Fruit fly (Drosophila melanogaster) whole organism, embryonic: Measurements from ENCODE around the gene Rbp4.

Source experiments
- ATbp ChIP-seq: fragments of 200-800 bp; sonication (Bioruptor generic); optimal IDR thresholded peaks from 2 replicates; lab custom pipeline; 2017; ENCODE audit warnings: missing biosample characterization, mild to moderate bottlenecking, missing genetic modification characterization, missing genetic modification reagents
- Atf3 ChIP-seq: fragments of 200-800 bp; sonication (Bioruptor generic); optimal IDR thresholded peaks from 3 replicates; lab custom pipeline; 2016; ENCODE audit warnings: missing biosample characterization, missing genetic modification characterization
- CG11504 ChIP-seq: fragments of 200-800 bp; sonication (Bioruptor generic); optimal IDR thresholded peaks from 3 replicates; lab custom pipeline; 2019; ENCODE audit warnings: missing biosample characterization, mild to moderate bottlenecking, missing genetic modification characterization, moderate library complexity
- CG12219 ChIP-seq: fragments of 200-800 bp; sonication (Bioruptor generic); optimal IDR thresholded peaks from 3 replicates; lab custom pipeline; 2018; ENCODE audit warnings: missing biosample characterization, mild to moderate bottlenecking, missing genetic modification characterization
- CG12391 ChIP-seq: fragments of 200-800 bp; sonication (Bioruptor generic); optimal IDR thresholded peaks from 3 replicates; lab custom pipeline; 2018; ENCODE audit warnings: missing biosample characterization, mild to moderate bottlenecking, missing genetic modification characterization, moderate library complexity
- CG12659 ChIP-seq: fragments of 200-800 bp; sonication (Bioruptor generic); optimal IDR thresholded peaks from 3 replicates; lab custom pipeline; 2017; ENCODE audit warnings: mild to moderate bottlenecking, missing biosample characterization, missing genetic modification reagents, missing genetic modification characterization
- CG15269 ChIP-seq: fragments of 200-800 bp; sonication (Bioruptor generic); optimal IDR thresholded peaks from 2 replicates; lab custom pipeline; 2018; ENCODE audit warnings: missing biosample characterization, mild to moderate bottlenecking, missing genetic modification characterization, moderate library complexity
- CG15601 ChIP-seq: fragments of 200-800 bp; sonication (Bioruptor generic); optimal IDR thresholded peaks from 3 replicates; lab custom pipeline; 2019; ENCODE audit warnings: missing biosample characterization, mild to moderate bottlenecking, missing genetic modification characterization, moderate library complexity
- CG1832 ChIP-seq: fragments of 200-800 bp; sonication (Bioruptor generic); optimal IDR thresholded peaks from 2 replicates; lab custom pipeline; 2017; ENCODE audit warnings: missing biosample characterization, mild to moderate bottlenecking, missing genetic modification characterization, inconsistent platforms
- CG18476 ChIP-seq: fragments of 200-800 bp; sonication (Bioruptor generic); optimal IDR thresholded peaks from 2 replicates; lab custom pipeline; 2016; ENCODE audit warnings: missing biosample characterization, mild to moderate bottlenecking, missing genetic modification characterization
- CG2202 ChIP-seq: fragments of 200-800 bp; sonication (Bioruptor generic); optimal IDR thresholded peaks from 2 replicates; lab custom pipeline; 2018; ENCODE audit warnings: missing biosample characterization, mild to moderate bottlenecking, missing genetic modification characterization
- CG3163 ChIP-seq: fragments of 200-800 bp; sonication (Bioruptor generic); optimal IDR thresholded peaks from 3 replicates; lab custom pipeline; 2016; ENCODE audit warnings: missing biosample characterization, missing genetic modification characterization
- CG3838 ChIP-seq: fragments of 200-800 bp; sonication (Bioruptor generic); optimal IDR thresholded peaks from 3 replicates; lab custom pipeline; 2016; ENCODE audit warnings: missing biosample characterization, missing genetic modification characterization
- CG3847 ChIP-seq: fragments of 200-800 bp; sonication (Bioruptor generic); IDR thresholded peaks from 2 replicates; pipeline ENCODE4 v1.3.6; 2022; ENCODE audit warnings: missing biosample characterization, missing genetic modification characterization
- CG43689 ChIP-seq: fragments of 200-800 bp; sonication (Bioruptor generic); IDR thresholded peaks from 2 replicates; pipeline ENCODE4 v1.3.6; 2022; ENCODE audit warnings: missing biosample characterization, missing genetic modification characterization
- CG4424 ChIP-seq: fragments of 200-800 bp; sonication (Bioruptor generic); optimal IDR thresholded peaks from 3 replicates; lab custom pipeline; 2016; ENCODE audit warnings: missing biosample characterization, missing genetic modification characterization
- CG6689 ChIP-seq: fragments of 200-800 bp; sonication (Bioruptor generic); IDR thresholded peaks from 2 replicates; pipeline ENCODE4 v1.3.6; 2022; ENCODE audit warnings: missing biosample characterization, missing genetic modification characterization
- CG7786 ChIP-seq: fragments of 200-800 bp; sonication (Bioruptor generic); optimal IDR thresholded peaks from 2 replicates; lab custom pipeline; 2016; ENCODE audit warnings: missing biosample characterization, missing genetic modification characterization
- CG9797 ChIP-seq: fragments of 200-800 bp; sonication (Bioruptor generic); optimal IDR thresholded peaks from 3 replicates; lab custom pipeline; 2018; ENCODE audit warnings: missing biosample characterization, mild to moderate bottlenecking, missing genetic modification characterization
- Camta ChIP-seq: fragments of 200-800 bp; sonication (Bioruptor generic); optimal IDR thresholded peaks from 2 replicates; lab custom pipeline; 2016; ENCODE audit warnings: missing biosample characterization, missing genetic modification characterization
- CkIIα-i1 ChIP-seq: fragments of 200-800 bp; sonication (Bioruptor generic); IDR thresholded peaks from 2 replicates; pipeline ENCODE4 v1.3.6; 2022; ENCODE audit warnings: missing biosample characterization, missing genetic modification characterization
- Dfd ChIP-seq, 2 experiments: fragments of >200 bp; optimal IDR thresholded peaks; 2 replicates each; lab custom pipeline; 2017; ENCODE audit warnings: missing biosample characterization in 2 of 2, missing genetic modification characterization in 2 of 2
- Dip3 ChIP-seq: fragments of 200-800 bp; sonication (Bioruptor generic); optimal IDR thresholded peaks from 3 replicates; lab custom pipeline; 2016; ENCODE audit warnings: missing biosample characterization, missing genetic modification characterization
- Dll ChIP-seq: fragments of 200-800 bp; sonication (Bioruptor generic); IDR thresholded peaks from 4 replicates; pipeline ENCODE4 v1.3.6; 2022; ENCODE audit warnings: missing biosample characterization, missing genetic modification characterization; ENCODE audit not compliant: partially characterized antibody
- Fer2 ChIP-seq: fragments of 200-800 bp; sonication (Bioruptor generic); optimal IDR thresholded peaks from 2 replicates; lab custom pipeline; 2018; ENCODE audit warnings: missing biosample characterization, mild to moderate bottlenecking, missing genetic modification characterization, moderate library complexity
- Fer3 ChIP-seq: fragments of 200-800 bp; sonication (Bioruptor generic); optimal IDR thresholded peaks from 2 replicates; lab custom pipeline; 2018; ENCODE audit warnings: missing biosample characterization, mild to moderate bottlenecking, missing genetic modification characterization, moderate library complexity
- HLH54F ChIP-seq: fragments of 200-800 bp; sonication (Bioruptor generic); optimal IDR thresholded peaks from 3 replicates; lab custom pipeline; 2016; ENCODE audit warnings: missing biosample characterization, missing genetic modification characterization
- Mrtf ChIP-seq: fragments of 200-800 bp; sonication (Bioruptor generic); IDR thresholded peaks from 3 replicates; pipeline ENCODE4 v1.3.6; 2022; ENCODE audit warnings: missing biosample characterization, missing genetic modification characterization
- NK7.1 ChIP-seq: fragments of 200-800 bp; sonication (Bioruptor generic); optimal IDR thresholded peaks from 3 replicates; lab custom pipeline; 2016; ENCODE audit warnings: missing biosample characterization, missing genetic modification characterization
- Nf-YC ChIP-seq: fragments of 200-800 bp; optimal IDR thresholded peaks from 3 replicates; lab custom pipeline; 2019; ENCODE audit warnings: missing biosample characterization, mild to moderate bottlenecking, missing genetic modification characterization, moderate library complexity
- Ptx1 ChIP-seq: fragments of 200-800 bp; sonication (Bioruptor generic); IDR thresholded peaks from 2 replicates; pipeline ENCODE4 v1.3.6; 2022; ENCODE audit warnings: missing biosample characterization, missing genetic modification characterization
- ato ChIP-seq: fragments of 200-800 bp; sonication (Bioruptor generic); IDR thresholded peaks from 2 replicates; pipeline ENCODE4 v1.3.6; 2022; ENCODE audit warnings: missing biosample characterization, missing genetic modification characterization; ENCODE audit not compliant: partially characterized antibody
- crol ChIP-seq: fragments of 200-800 bp; sonication (Bioruptor generic); IDR thresholded peaks from 2 replicates; pipeline ENCODE4 v1.3.6; 2022; ENCODE audit warnings: missing biosample characterization, missing genetic modification characterization
- cwo ChIP-seq: fragments of 200-800 bp; sonication (Bioruptor generic); optimal IDR thresholded peaks from 3 replicates; lab custom pipeline; 2017; ENCODE audit warnings: missing biosample characterization, missing genetic modification characterization, mild to moderate bottlenecking, moderate library complexity, missing genetic modification reagents
- dan ChIP-seq: fragments of 200-800 bp; sonication (Bioruptor generic); IDR thresholded peaks from 2 replicates; pipeline ENCODE4 v1.3.6; 2022; ENCODE audit warnings: missing biosample characterization, missing genetic modification characterization
- dm ChIP-seq: fragments of 200-800 bp; sonication (Bioruptor generic); optimal IDR thresholded peaks from 3 replicates; lab custom pipeline; 2016; ENCODE audit warnings: missing biosample characterization, missing genetic modification characterization
- dpn ChIP-seq, 2 experiments: fragments of 200-800 bp; sonication (Bioruptor generic); optimal IDR thresholded peaks; 3 replicates each; lab custom pipeline; 2016; ENCODE audit warnings: missing biosample characterization in 2 of 2, missing genetic modification characterization in 2 of 2
- exex ChIP-seq: fragments of 200-800 bp; sonication (Bioruptor generic); optimal IDR thresholded peaks from 4 replicates; lab custom pipeline; 2018; ENCODE audit warnings: missing biosample characterization, mild to moderate bottlenecking, missing genetic modification characterization, moderate library complexity
- jing ChIP-seq: fragments of 200-800 bp; sonication (Bioruptor generic); optimal IDR thresholded peaks from 2 replicates; lab custom pipeline; 2018; ENCODE audit warnings: missing biosample characterization, mild to moderate bottlenecking, missing genetic modification characterization
- knrl ChIP-seq: fragments of 200-800 bp; sonication (Bioruptor generic); IDR thresholded peaks from 3 replicates; pipeline ENCODE4 v1.3.6; 2022; ENCODE audit warnings: missing biosample characterization, missing genetic modification characterization; ENCODE audit not compliant: partially characterized antibody
- lov ChIP-seq, 2 experiments: fragments of 200-800 bp in 1 of 2; fragments of >200 bp in 1 of 2; sonication (Bioruptor generic) in 1 of 2; IDR thresholded peaks in 1 of 2; optimal IDR thresholded peaks in 1 of 2; 2 replicates in 1 of 2; 3 replicates in 1 of 2; pipeline versions ENCODE4 v1.3.6 to Lab custom; 2017 to 2022; ENCODE audit warnings: missing biosample characterization in 1 of 2, missing genetic modification characterization in 1 of 2
- pzg ChIP-seq: fragments of 200-800 bp; sonication (Bioruptor generic); optimal IDR thresholded peaks from 3 replicates; lab custom pipeline; 2018; ENCODE audit warnings: missing biosample characterization, mild to moderate bottlenecking, missing genetic modification characterization, moderate library complexity
- shn ChIP-seq: fragments of 200-800 bp; sonication (Bioruptor generic); optimal IDR thresholded peaks from 3 replicates; lab custom pipeline; 2016; ENCODE audit warnings: missing biosample characterization, missing genetic modification characterization
- slbo ChIP-seq: fragments of 200-800 bp; sonication (Bioruptor generic); IDR thresholded peaks from 2 replicates; pipeline ENCODE4 v1.3.6; 2022; ENCODE audit warnings: missing biosample characterization, missing genetic modification characterization
- sob ChIP-seq: fragments of 200-800 bp; sonication (Bioruptor generic); IDR thresholded peaks from 2 replicates; pipeline ENCODE4 v1.3.6; 2022; ENCODE audit warnings: missing biosample characterization, missing genetic modification characterization
- ssp ChIP-seq: fragments of 200-800 bp; sonication (Bioruptor generic); IDR thresholded peaks from 2 replicates; pipeline ENCODE4 v1.3.6; 2022; ENCODE audit warnings: missing biosample characterization, missing genetic modification characterization
- tgo ChIP-seq: fragments of 200-800 bp; sonication (Bioruptor generic); IDR thresholded peaks from 3 replicates; pipeline ENCODE4 v1.3.6; 2022; ENCODE audit warnings: missing biosample characterization, missing genetic modification characterization
- tna ChIP-seq: fragments of 200-800 bp; sonication (Bioruptor generic); IDR thresholded peaks from 2 replicates; pipeline ENCODE4 v1.3.6; 2022; ENCODE audit warnings: missing biosample characterization, missing genetic modification characterization; ENCODE audit not compliant: partially characterized antibody
- trem ChIP-seq: fragments of 200-800 bp; optimal IDR thresholded peaks from 3 replicates; lab custom pipeline; 2019; ENCODE audit warnings: missing biosample characterization, mild to moderate bottlenecking, missing genetic modification characterization, moderate library complexity
- unc-4 ChIP-seq: fragments of 200-800 bp; sonication (Bioruptor generic); IDR thresholded peaks from 2 replicates; pipeline ENCODE4 v1.3.6; 2022; ENCODE audit warnings: missing biosample characterization, missing genetic modification characterization; ENCODE audit not compliant: partially characterized antibody

Rbp4 gene

dm6 chr3R:13645874-13646370, 10.3 kb downstream of the Rbp4 start, which contains the start of gene sqd (continued):
- TF ChIP-seq CG11504 (tag; lab: Kevin White, UChicago): peak; percentile 41
- TF ChIP-seq tgo (GFP tag; lab: Robert Waterston, UW): no peak
- peak; percentile 68 for TF ChIP-seq CG9797 (GFP tag; lab: Kevin White, UChicago)
- peak; percentile 63 for TF ChIP-seq trem (tag; lab: Kevin White, UChicago)
- no peak for TF ChIP-seq cwo
- no peak for TF ChIP-seq Mrtf (GFP tag; lab: Robert Waterston, UW)
- peak; percentile 43 for TF ChIP-seq Fer2
- TF ChIP-seq CG1832 (GFP tag; lab: Kevin White, UChicago): no peak
- TF ChIP-seq HLH54F (GFP tag; lab: Kevin White, UChicago): peak; percentile 32
- TF ChIP-seq dm: peak; percentile 43
- no peak for TF ChIP-seq CG3163 (GFP tag; lab: Kevin White, UChicago)
- TF ChIP-seq slbo (GFP tag; lab: Robert Waterston, UW): no peak; the same call in none of the 2 replicates
- TF ChIP-seq NK7.1: peak; percentile 5
- TF ChIP-seq unc-4 (GFP tag; lab: Robert Waterston, UW): no peak
- TF ChIP-seq CG15601 (tag; lab: Kevin White, UChicago): no peak
- no peak for TF ChIP-seq CG3838 (GFP tag; lab: Kevin White, UChicago)
- TF ChIP-seq pzg (GFP tag; lab: Kevin White, UChicago): peak; percentile 58
- TF ChIP-seq Camta (GFP tag; lab: Kevin White, UChicago): peak; percentile 48
- TF ChIP-seq Fer3 (tag; lab: Kevin White, UChicago): peak; percentile 56
- 0 out of 2 replicates have a peak, but pooled peaks have one; percentile 28 for TF ChIP-seq sob
- TF ChIP-seq ATbp (GFP tag; lab: Kevin White, UChicago): no peak
- TF ChIP-seq CG6689 (GFP tag; lab: Robert Waterston, UW): peak; percentile 39
- TF ChIP-seq dan (GFP tag; lab: Robert Waterston, UW): no peak
- no peak for TF ChIP-seq tna
- TF ChIP-seq CG18476 (GFP tag; lab: Kevin White, UChicago): peak; percentile 6
- peak; percentile 38 for TF ChIP-seq CG15269 (tag; lab: Kevin White, UChicago)
- peak; percentile 40 for TF ChIP-seq Dip3 (GFP tag; lab: Kevin White, UChicago)
- no peak for TF ChIP-seq ato
- no peak for TF ChIP-seq CG43689
- no peak for TF ChIP-seq knrl
- no peak for TF ChIP-seq lov (optimal IDR thresholded peaks at IDR 0.05; lab: Kevin White, UChicago)
- TF ChIP-seq lov (GFP tag; IDR thresholded peaks at IDR 0.05; lab: Robert Waterston, UW): no peak
- TF ChIP-seq CG4424 (GFP tag; lab: Kevin White, UChicago): peak; percentile 46
- TF ChIP-seq shn: no peak
- TF ChIP-seq CkIIα-i1: no peak
- TF ChIP-seq CG2202 (tag; lab: Kevin White, UChicago): peak; percentile 5
- TF ChIP-seq CG12391 (tag; lab: Kevin White, UChicago): peak; percentile 29
- TF ChIP-seq ssp (GFP tag; lab: Robert Waterston, UW): peak; percentile 85
- no peak for TF ChIP-seq Dll (GFP tag; lab: Robert Waterston, UW)
- TF ChIP-seq exex (tag; lab: Kevin White, UChicago): peak; percentile 21
- TF ChIP-seq Dfd (GFP tag; optimal IDR thresholded peaks at IDR 0.05; lab: Kevin White, UChicago): no peak
- peak; percentile 23 for TF ChIP-seq CG7786
- TF ChIP-seq Atf3 (GFP tag; lab: Kevin White, UChicago): no peak
- TF ChIP-seq Ptx1 (GFP tag; lab: Robert Waterston, UW): no peak
- TF ChIP-seq crol (GFP tag; lab: Robert Waterston, UW): no peak
- no peak for TF ChIP-seq jing (GFP tag; lab: Kevin White, UChicago)
- TF ChIP-seq CG12659: peak; percentile 54
- TF ChIP-seq CG12219 (GFP tag; lab: Kevin White, UChicago): peak; percentile 43
- peak; percentile 6 to 20 for TF ChIP-seq dpn (GFP tag; optimal IDR thresholded peaks at IDR 0.05; lab: Kevin White, UChicago)
- TF ChIP-seq CG3847 (GFP tag; lab: Robert Waterston, UW): peak; percentile 72
- no peak for TF ChIP-seq Nf-YC (tag; lab: Kevin White, UChicago)
